Fruit fly (Drosophila melanogaster): Measurements from ENCODE around the gene Smr.

dm6 chrX:12732486-12732885 is 9.9 kb downstream of the Smr start:
- no peak for TF ChIP-seq toe (GFP tag; optimal IDR thresholded peaks at IDR 0.05)
- no peak for TF ChIP-seq kay (GFP tag; ENCODE audit: borderline replicate concordance)

Measured in whole organism, adult.